Fruit fly (Drosophila melanogaster) whole organism, wandering third instar larva: ENCODE data around the gene CycJ.

ENCODE experiments used
- Abd-B ChIP-seq: fragments of >200 bp; optimal IDR thresholded peaks from 2 replicates; lab custom pipeline; 2017; ENCODE audit warnings: missing biosample characterization, missing genetic modification characterization
- CG32264 ChIP-seq: fragments of 200-800 bp; sonication (Bioruptor generic); optimal IDR thresholded peaks from 2 replicates; lab custom pipeline; 2016; ENCODE audit warnings: missing biosample characterization, missing genetic modification characterization
- CG9705 ChIP-seq: fragments of 200-800 bp; sonication (Bioruptor generic); optimal IDR thresholded peaks from 2 replicates; lab custom pipeline; 2018; ENCODE audit warnings: missing biosample characterization, mild to moderate bottlenecking, missing genetic modification characterization
- Dfd ChIP-seq: fragments of >200 bp; optimal IDR thresholded peaks from 2 replicates; lab custom pipeline; 2017; ENCODE audit warnings: missing biosample characterization, missing genetic modification characterization
- Dif ChIP-seq: fragments of 200-275, 200-300 bp; sonication (Bioruptor generic); optimal IDR thresholded peaks from 2 replicates; lab custom pipeline; 2018; ENCODE audit warnings: missing biosample characterization, missing genetic modification characterization; ENCODE audit not compliant: partially characterized antibody
- GATAd ChIP-seq: sonication (Bioruptor generic); optimal IDR thresholded peaks from 2 replicates; lab custom pipeline; 2016; ENCODE audit warnings: missing biosample characterization, missing genetic modification characterization
- HLH106 ChIP-seq: fragments of 200-800 bp; optimal IDR thresholded peaks from 3 replicates; lab custom pipeline; 2019; ENCODE audit warnings: missing biosample characterization, mild to moderate bottlenecking, missing genetic modification characterization, moderate library complexity
- Hnf4 ChIP-seq: fragments of 200-800 bp; sonication (Bioruptor generic); optimal IDR thresholded peaks from 2 replicates; lab custom pipeline; 2016; ENCODE audit warnings: missing biosample characterization, mild to moderate bottlenecking, missing genetic modification characterization
- Hr83 ChIP-seq: fragments of 200-300 bp; sonication (Bioruptor generic); optimal IDR thresholded peaks from 2 replicates; lab custom pipeline; 2016; ENCODE audit warnings: missing biosample characterization, mild to moderate bottlenecking, missing genetic modification characterization, moderate library complexity; ENCODE audit not compliant: poor library complexity, severe bottlenecking
- Jra ChIP-seq: sonication (Bioruptor generic); optimal IDR thresholded peaks from 2 replicates; lab custom pipeline; 2016; ENCODE audit warnings: missing biosample characterization, missing genetic modification characterization
- Mio ChIP-seq: sonication (Bioruptor generic); optimal IDR thresholded peaks from 2 replicates; lab custom pipeline; 2016; ENCODE audit warnings: missing biosample characterization, missing genetic modification characterization
- Myc ChIP-seq: fragments of >200 bp; optimal IDR thresholded peaks from 2 replicates; lab custom pipeline; 2017
- N ChIP-seq: fragments of >200 bp; optimal IDR thresholded peaks from 2 replicates; lab custom pipeline; 2018; ENCODE audit warnings: missing biosample characterization, missing external identifiers, missing genetic modification characterization
- OdsH ChIP-seq: fragments of 200-800 bp; sonication (Bioruptor generic); optimal IDR thresholded peaks from 2 replicates; lab custom pipeline; 2016; ENCODE audit warnings: missing biosample characterization, mild to moderate bottlenecking, missing genetic modification characterization
- Rel ChIP-seq, 2 experiments: fragments of 200-800 bp; sonication (Bioruptor generic) in 1 of 2; optimal IDR thresholded peaks; 2 replicates in 1 of 2; 3 replicates in 1 of 2; lab custom pipeline; 2016 to 2019; ENCODE audit warnings: mild to moderate bottlenecking in 2 of 2, missing biosample characterization in 2 of 2, missing genetic modification characterization in 2 of 2, moderate library complexity in 1 of 2
- Sp1 ChIP-seq: fragments of 200-800 bp; sonication (Bioruptor generic); optimal IDR thresholded peaks from 3 replicates; lab custom pipeline; 2019; ENCODE audit warnings: missing biosample characterization, mild to moderate bottlenecking, missing genetic modification characterization, moderate library complexity
- Vsx2 ChIP-seq: fragments of 200-300, 225-300 bp; sonication (Bioruptor generic); optimal IDR thresholded peaks from 2 replicates; lab custom pipeline; 2018; ENCODE audit warnings: missing biosample characterization, missing genetic modification characterization; ENCODE audit not compliant: partially characterized antibody
- br ChIP-seq: fragments of 200-800 bp; sonication (Bioruptor generic); optimal IDR thresholded peaks from 2 replicates; lab custom pipeline; 2016; ENCODE audit warnings: missing biosample characterization, missing genetic modification characterization
- brk ChIP-seq: fragments of 200-800 bp; sonication (Bioruptor generic); optimal IDR thresholded peaks from 2 replicates; lab custom pipeline; 2016; ENCODE audit warnings: missing biosample characterization, mild to moderate bottlenecking, missing genetic modification characterization
- dsf ChIP-seq: sonication (Bioruptor generic); optimal IDR thresholded peaks from 2 replicates; lab custom pipeline; 2016; ENCODE audit warnings: missing biosample characterization, missing genetic modification characterization, borderline replicate concordance
- ey ChIP-seq: fragments of 200-800 bp; sonication (Bioruptor generic); optimal IDR thresholded peaks from 2 replicates; lab custom pipeline; 2016; ENCODE audit warnings: missing biosample characterization, missing genetic modification characterization
- foxo ChIP-seq, 2 experiments: fragments of 200-800 bp; sonication (Bioruptor generic); optimal IDR thresholded peaks; 2 replicates in 1 of 2; 3 replicates in 1 of 2; lab custom pipeline; 2016 to 2017; ENCODE audit warnings: missing biosample characterization in 2 of 2, missing genetic modification characterization in 2 of 2
- fru ChIP-seq: fragments of 200-800 bp; sonication (Bioruptor generic); optimal IDR thresholded peaks from 3 replicates; lab custom pipeline; 2016; ENCODE audit warnings: missing biosample characterization, mild to moderate bottlenecking, missing genetic modification characterization
- h ChIP-seq: fragments of 200-800 bp; sonication (Bioruptor generic); optimal IDR thresholded peaks from 3 replicates; lab custom pipeline; 2016; ENCODE audit warnings: missing biosample characterization, mild to moderate bottlenecking, missing genetic modification characterization
- jim ChIP-seq: fragments of 175-275, 200-325 bp; sonication (Bioruptor generic); optimal IDR thresholded peaks from 2 replicates; lab custom pipeline; 2016; ENCODE audit warnings: missing biosample characterization, mild to moderate bottlenecking, missing genetic modification characterization
- psq ChIP-seq: fragments of 200-800 bp; sonication (Bioruptor generic); optimal IDR thresholded peaks from 3 replicates; lab custom pipeline; 2017; ENCODE audit warnings: missing biosample characterization, mild to moderate bottlenecking, missing genetic modification characterization, moderate library complexity
- rgr ChIP-seq: fragments of 200-800 bp; sonication (Bioruptor generic); optimal IDR thresholded peaks from 3 replicates; lab custom pipeline; 2016; ENCODE audit warnings: missing biosample characterization, mild to moderate bottlenecking, missing genetic modification characterization
- sage ChIP-seq: fragments of 200-800 bp; sonication (Bioruptor generic); optimal IDR thresholded peaks from 2 replicates; lab custom pipeline; 2016; ENCODE audit warnings: missing biosample characterization, mild to moderate bottlenecking, missing genetic modification characterization
- sv ChIP-seq: fragments of 200-800 bp; sonication (Bioruptor generic); optimal IDR thresholded peaks from 3 replicates; lab custom pipeline; 2016; ENCODE audit warnings: missing biosample characterization, missing genetic modification characterization
- tai ChIP-seq: sonication (Bioruptor generic); optimal IDR thresholded peaks from 2 replicates; lab custom pipeline; 2016; ENCODE audit warnings: missing biosample characterization, missing genetic modification characterization
- woc ChIP-seq: sonication (Bioruptor generic); optimal IDR thresholded peaks from 2 replicates; lab custom pipeline; 2016; ENCODE audit warnings: missing biosample characterization, mild to moderate bottlenecking, missing genetic modification characterization

Gene CycJ

dm6 chr3L:3444246-3444785, 21.9 kb upstream of the CycJ start:
- TF ChIP-seq Jra (GFP tag; lab: Kevin White, UChicago) (no peak), woc (GFP tag; lab: Kevin White, UChicago) (no peak), jim (GFP tag; lab: Kevin White, UChicago) (no peak), foxo (GFP tag; optimal IDR thresholded peaks at IDR 0.05; lab: Kevin White, UChicago) (no peak)

dm6 chr3L:3447948-3448526, 18.2 kb upstream of the CycJ start:
- TF ChIP-seq h (GFP tag; lab: Kevin White, UChicago) (peak; percentile 34), sage (no peak)

dm6 chr3L:3449680-3450079, 16.5 kb upstream of the CycJ start:
- TF ChIP-seq woc (GFP tag; lab: Kevin White, UChicago), result no peak
- TF ChIP-seq Hr83 (GFP tag; lab: Kevin White, UChicago), result no peak
- peak; percentile 19 for TF ChIP-seq sv (GFP tag; lab: Kevin White, UChicago)
- TF ChIP-seq sage, result no peak
- TF ChIP-seq tai, result no peak
- peak; percentile 30 for TF ChIP-seq br (GFP tag; lab: Kevin White, UChicago)
- TF ChIP-seq HLH106, result no peak
- TF ChIP-seq dsf (GFP tag; lab: Kevin White, UChicago), result no peak
- TF ChIP-seq Hnf4 (GFP tag; lab: Kevin White, UChicago), result no peak
- TF ChIP-seq foxo (GFP tag; optimal IDR thresholded peaks at IDR 0.05; lab: Kevin White, UChicago), result peak in 1 of 2 experiments; percentile 33
- no peak for TF ChIP-seq Vsx2 (GFP tag; lab: Kevin White, UChicago)
- TF ChIP-seq GATAd (GFP tag; lab: Kevin White, UChicago), result no peak
- no peak for TF ChIP-seq Rel (GFP tag; optimal IDR thresholded peaks at IDR 0.05; lab: Kevin White, UChicago)
- TF ChIP-seq Rel (tag; optimal IDR thresholded peaks at IDR 0.05; lab: Kevin White, UChicago), result no peak
- TF ChIP-seq Sp1, result peak; percentile 14
- no peak for TF ChIP-seq N (GFP tag; lab: Kevin White, UChicago)
- TF ChIP-seq rgr (GFP tag; lab: Kevin White, UChicago), result peak; percentile 45
- no peak for TF ChIP-seq brk (GFP tag; lab: Kevin White, UChicago)
- TF ChIP-seq Abd-B (GFP tag; lab: Kevin White, UChicago), result no peak
- TF ChIP-seq fru, result peak; percentile 7
- TF ChIP-seq Dif (GFP tag; lab: Kevin White, UChicago), result no peak
- TF ChIP-seq ey (GFP tag; lab: Kevin White, UChicago), result peak; percentile 39
- peak; percentile 27 for TF ChIP-seq OdsH
- TF ChIP-seq psq (GFP tag; lab: Kevin White, UChicago), result peak; percentile 32
- TF ChIP-seq, all 38 proteins: peak for 9

dm6 chr3L:3450410-3450809, 15.8 kb upstream of the CycJ start:
- TF ChIP-seq OdsH (peak; percentile 74), psq (GFP tag; lab: Kevin White, UChicago) (peak; percentile 82), br (GFP tag; lab: Kevin White, UChicago) (peak; percentile 63), Myc (no peak), rgr (GFP tag; lab: Kevin White, UChicago) (peak; percentile 71), Jra (GFP tag; lab: Kevin White, UChicago) (no peak), CG32264 (GFP tag; lab: Kevin White, UChicago) (no peak), Sp1 (peak; percentile 59), dsf (GFP tag; lab: Kevin White, UChicago) (no peak), h (GFP tag; lab: Kevin White, UChicago) (peak; percentile 50), HLH106 (peak; percentile 45), Rel (GFP tag; optimal IDR thresholded peaks at IDR 0.05; lab: Kevin White, UChicago) (no peak), Rel (tag; optimal IDR thresholded peaks at IDR 0.05; lab: Kevin White, UChicago) (no peak), woc (GFP tag; lab: Kevin White, UChicago) (peak; percentile 75), Dfd (GFP tag; lab: Kevin White, UChicago) (no peak), Vsx2 (GFP tag; lab: Kevin White, UChicago) (no peak), Hnf4 (GFP tag; lab: Kevin White, UChicago) (no peak), ey (GFP tag; lab: Kevin White, UChicago) (peak; percentile 72), CG9705 (GFP tag; lab: Kevin White, UChicago) (no peak), Mio (no peak), tai (no peak), fru (peak; percentile 19), foxo (GFP tag; optimal IDR thresholded peaks at IDR 0.05; lab: Kevin White, UChicago) (peak in 1 of 2 experiments; percentile 26)
